Fruit fly (Drosophila melanogaster): ENCODE measurements around the gene Cad87A.

DNA sequence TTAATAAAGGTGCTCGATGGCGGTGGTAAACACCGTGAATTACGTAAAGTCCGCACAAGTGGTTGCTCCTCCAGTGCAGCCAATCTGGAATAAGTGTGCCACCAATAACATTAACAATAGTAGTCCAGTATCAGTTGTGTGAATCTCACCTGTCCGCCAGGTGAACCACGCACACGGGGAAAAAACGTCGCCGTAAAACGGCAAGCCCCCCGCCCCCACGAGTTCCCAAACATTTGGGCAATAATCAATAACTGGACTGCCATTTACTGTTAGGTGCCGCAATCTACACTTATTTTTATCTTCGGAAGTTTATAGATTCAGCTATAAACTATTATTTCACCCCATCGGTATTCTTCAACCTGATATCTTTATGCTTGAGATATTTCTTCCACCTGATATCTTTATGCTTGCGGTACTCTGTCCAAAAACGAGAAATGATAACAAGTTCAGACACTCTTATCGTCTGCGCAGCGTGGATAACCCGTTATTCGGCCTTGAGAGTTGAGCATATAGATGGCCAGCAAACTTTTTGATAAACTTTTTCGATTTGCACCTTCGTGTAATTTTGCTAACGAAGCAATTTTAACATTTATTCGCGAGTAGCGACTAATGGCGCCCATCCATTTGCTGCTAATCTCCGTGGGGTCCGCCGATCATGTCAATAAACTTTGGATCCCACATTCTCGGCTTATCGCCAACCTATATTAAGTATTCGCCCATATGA, 19.3 kb upstream of the Cad87A start:
- TF ChIP-seq cnc (optimal IDR thresholded peaks at IDR 0.05), result no peak
- no peak for TF ChIP-seq CG1620 (GFP tag; optimal IDR thresholded peaks at IDR 0.05)
- no peak for TF ChIP-seq CG7101 (tag; optimal IDR thresholded peaks at IDR 0.05)
- peak; percentile 8 for TF ChIP-seq Mnt (GFP tag; optimal IDR thresholded peaks at IDR 0.05)
- TF ChIP-seq Crg-1 (GFP tag; optimal IDR thresholded peaks at IDR 0.05), result no peak
- TF ChIP-seq Clk (GFP tag; optimal IDR thresholded peaks at IDR 0.05), result no peak
- no peak for TF ChIP-seq CG7045 (GFP tag; optimal IDR thresholded peaks at IDR 0.05)
- peak; percentile 69 for TF ChIP-seq tj (GFP tag; optimal IDR thresholded peaks at IDR 0.05)

All from whole organism, adult.